Fruit fly (Drosophila melanogaster): ENCODE data around the gene Vha100-1.

The Vha100-1 gene

DNA sequence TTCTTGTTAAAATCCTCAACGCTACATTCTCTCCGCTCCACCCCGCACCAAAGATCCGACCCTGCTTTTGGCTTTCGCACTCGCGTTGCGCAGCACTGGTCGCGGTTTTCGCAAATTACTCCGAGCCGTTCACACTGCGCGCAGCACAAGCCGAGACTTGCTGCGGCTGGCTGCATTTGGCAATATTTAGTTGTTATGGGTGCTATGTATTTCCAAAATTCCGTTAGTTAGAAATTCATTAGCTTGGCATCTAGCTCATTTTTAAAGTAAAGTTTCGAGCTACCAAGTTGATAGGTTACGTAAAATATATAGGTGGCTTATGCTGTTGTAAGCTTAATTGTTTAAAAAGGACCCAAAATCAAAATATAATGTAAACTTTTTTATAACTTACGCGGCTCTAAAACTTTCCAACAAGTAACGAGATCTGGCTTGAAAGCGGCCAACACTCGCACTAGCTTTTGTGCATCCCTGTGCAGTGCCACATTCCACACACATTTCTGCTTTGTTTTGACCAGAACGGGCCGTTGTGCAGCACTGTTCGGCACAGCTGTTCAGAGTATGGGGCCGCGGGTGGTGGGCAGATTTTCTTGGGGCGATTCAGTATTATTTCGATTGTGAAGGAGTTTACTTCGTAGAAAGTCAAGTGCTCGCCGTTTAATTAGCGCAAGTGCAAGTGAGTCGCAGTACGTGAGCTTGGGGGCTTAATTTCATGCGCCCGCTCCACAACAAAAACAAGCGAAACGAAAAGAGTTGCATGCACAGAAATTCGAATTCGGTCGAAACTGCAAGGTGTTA lies 8.0 kb upstream of the Vha100-1 start, which contains the start of the genes yem and Ctl2 (continued):
- TF ChIP-seq ATbp (GFP tag; optimal IDR thresholded peaks at IDR 0.05) (peak; percentile 19), CG14014 (GFP tag; IDR thresholded peaks at IDR 0.05) (peak; percentile 44), lab (GFP tag; optimal IDR thresholded peaks at IDR 0.05) (peak; percentile 62), CG10543 (GFP tag; optimal IDR thresholded peaks at IDR 0.05) (peak; percentile 71), Max (GFP tag; optimal IDR thresholded peaks at IDR 0.05) (peak; percentile 81), corto (GFP tag; optimal IDR thresholded peaks at IDR 0.05) (no peak), Six4 (GFP tag; optimal IDR thresholded peaks at IDR 0.05) (peak; percentile 42), HmgZ (tag; optimal IDR thresholded peaks at IDR 0.05) (peak; percentile 65), CG16863 (GFP tag; optimal IDR thresholded peaks at IDR 0.05) (peak; percentile 82), bbx (GFP tag; IDR thresholded peaks at IDR 0.05; ENCODE audit: partially characterized antibody) (peak; percentile 65), CG31388 (GFP tag; optimal IDR thresholded peaks at IDR 0.05) (peak; percentile 50), pita (GFP tag; optimal IDR thresholded peaks at IDR 0.05) (peak; percentile 3), CG10267 (tag; optimal IDR thresholded peaks at IDR 0.05) (peak; percentile 95), unpg (GFP tag; optimal IDR thresholded peaks at IDR 0.05) (no peak), CG11398 (GFP tag; optimal IDR thresholded peaks at IDR 0.05) (peak; percentile 69), dysf (GFP tag; IDR thresholded peaks at IDR 0.05) (peak; percentile 79), z (GFP tag; IDR thresholded peaks at IDR 0.05) (no peak), CG10147 (GFP tag; optimal IDR thresholded peaks at IDR 0.05) (peak; percentile 51), yki (optimal IDR thresholded peaks at IDR 0.05) (no peak), kay (GFP tag; optimal IDR thresholded peaks at IDR 0.05) (peak; percentile 64), Bteb2 (GFP tag; optimal IDR thresholded peaks at IDR 0.05) (peak; percentile 73), Hr3 (GFP tag; optimal IDR thresholded peaks at IDR 0.05) (peak; percentile 78), HLH4C (GFP tag; IDR thresholded peaks at IDR 0.05; ENCODE audit: partially characterized antibody) (no peak), CG14050 (GFP tag; IDR thresholded peaks at IDR 0.05) (no peak; the same call in 2 of the 3 replicates), CG13123 (GFP tag; optimal IDR thresholded peaks at IDR 0.05) (peak; percentile 17), gsb-n (tag; optimal IDR thresholded peaks at IDR 0.05) (peak; percentile 35), CG2116 (GFP tag; optimal IDR thresholded peaks at IDR 0.05) (peak; percentile 91), CG6175 (GFP tag; IDR thresholded peaks at IDR 0.05) (peak; percentile 69; the same call in 2 of the 3 replicates), Mad (GFP tag; optimal IDR thresholded peaks at IDR 0.05) (peak; percentile 67), CG4730 (GFP tag; IDR thresholded peaks at IDR 0.05) (peak; percentile 50; the same call in 1 of the 2 replicates), az2 (GFP tag; optimal IDR thresholded peaks at IDR 0.05) (peak; percentile 77), CG17186 (GFP tag; optimal IDR thresholded peaks at IDR 0.05) (peak; percentile 68), CG17612 (GFP tag; IDR thresholded peaks at IDR 0.05) (peak; percentile 32; the same call in 1 of the 2 replicates), vfl (GFP tag; optimal IDR thresholded peaks at IDR 0.05) (peak; percentile 50), Aef1 (GFP tag; IDR thresholded peaks at IDR 0.05) (peak; percentile 40), CG11696 (GFP tag; IDR thresholded peaks at IDR 0.05) (no peak), tap (tag; optimal IDR thresholded peaks at IDR 0.05) (peak; percentile 3), CG15269 (tag; optimal IDR thresholded peaks at IDR 0.05) (peak; percentile 63), CG17361 (GFP tag; IDR thresholded peaks at IDR 0.05) (peak; percentile 89), Awh (GFP tag; IDR thresholded peaks at IDR 0.05) (0 out of 2 replicates have a peak, but pooled peaks have one; percentile 24), CG1529 (GFP tag; optimal IDR thresholded peaks at IDR 0.05) (peak; percentile 37), MBD-R2 (GFP tag; IDR thresholded peaks at IDR 0.05) (peak; percentile 82), Ssrp (tag; optimal IDR thresholded peaks at IDR 0.05) (peak; percentile 65), esg (GFP tag; conservative IDR thresholded peaks at IDR 0.05) (no peak; the same call in 1 of the 2 replicates), CG8290 (GFP tag; optimal IDR thresholded peaks at IDR 0.05) (peak; percentile 85), CG8290 (tag; optimal IDR thresholded peaks at IDR 0.05) (peak; percentile 68 to 90), lbe (GFP tag; optimal IDR thresholded peaks at IDR 0.05) (peak; percentile 41), Hr39 (optimal IDR thresholded peaks at IDR 0.05) (peak; percentile 75), Ptx1 (GFP tag; IDR thresholded peaks at IDR 0.05) (peak; percentile 73), CG8089 (GFP tag; optimal IDR thresholded peaks at IDR 0.05) (peak; percentile 63)
